Fruit fly (Drosophila melanogaster) whole organism, embryonic: ENCODE measurements around the gene Vha16-3.

Experiments
- CG10366 ChIP-seq: fragments of 200-800 bp; sonication (Bioruptor generic); IDR thresholded peaks from 2 replicates; pipeline ENCODE4 v1.3.6; 2022; ENCODE audit warnings: missing biosample characterization, missing genetic modification characterization
- CG10543 ChIP-seq: fragments of 200-800 bp; sonication (Bioruptor generic); optimal IDR thresholded peaks from 3 replicates; lab custom pipeline; 2017; ENCODE audit warnings: missing biosample characterization, mild to moderate bottlenecking, missing genetic modification characterization, moderate library complexity
- CG11247 ChIP-seq: fragments of 200-800 bp; sonication (Bioruptor generic); IDR thresholded peaks from 2 replicates; pipeline ENCODE4 v1.3.6; 2022; ENCODE audit warnings: missing biosample characterization, missing genetic modification characterization
- CG11560 ChIP-seq: fragments of 200-800 bp; sonication (Bioruptor generic); IDR thresholded peaks from 3 replicates; pipeline ENCODE4 v1.3.6; 2022; ENCODE audit warnings: missing biosample characterization, missing genetic modification characterization
- CG13296 ChIP-seq: fragments of 200-800 bp; sonication (Bioruptor generic); optimal IDR thresholded peaks from 3 replicates; lab custom pipeline; 2018; ENCODE audit warnings: missing biosample characterization, mild to moderate bottlenecking, missing genetic modification characterization
- CG14710 ChIP-seq: fragments of 200-800 bp; sonication (Bioruptor generic); optimal IDR thresholded peaks from 3 replicates; lab custom pipeline; 2019; ENCODE audit warnings: missing biosample characterization, mild to moderate bottlenecking, missing genetic modification characterization, moderate library complexity
- CG1602 ChIP-seq: fragments of 200-800 bp; sonication (Bioruptor generic); optimal IDR thresholded peaks from 3 replicates; lab custom pipeline; 2016; ENCODE audit warnings: missing biosample characterization, missing genetic modification characterization
- CG16779 ChIP-seq: fragments of 200-800 bp; sonication (Bioruptor generic); IDR thresholded peaks from 2 replicates; pipeline ENCODE4 v1.3.6; 2022; ENCODE audit warnings: missing biosample characterization, missing genetic modification characterization
- CG17568 ChIP-seq: fragments of 200-800 bp; sonication (Bioruptor generic); optimal IDR thresholded peaks from 2 replicates; lab custom pipeline; 2018; ENCODE audit warnings: missing biosample characterization, mild to moderate bottlenecking, missing genetic modification characterization, moderate library complexity
- CG17612 ChIP-seq: fragments of 200-800 bp; sonication (Bioruptor generic); IDR thresholded peaks from 2 replicates; pipeline ENCODE4 v1.3.6; 2022; ENCODE audit warnings: missing biosample characterization, missing genetic modification characterization
- CG17829 ChIP-seq: fragments of 200-800 bp; optimal IDR thresholded peaks from 2 replicates; lab custom pipeline; 2019; ENCODE audit warnings: missing biosample characterization, mild to moderate bottlenecking, missing genetic modification characterization, moderate library complexity
- CG18011 ChIP-seq: fragments of 200-800 bp; sonication (Bioruptor generic); optimal IDR thresholded peaks from 2 replicates; lab custom pipeline; 2017; ENCODE audit warnings: missing biosample characterization, missing genetic modification characterization, mild to moderate bottlenecking, moderate library complexity, missing genotype
- CG33557 ChIP-seq: fragments of 200-800 bp; sonication (Bioruptor generic); optimal IDR thresholded peaks from 2 replicates; lab custom pipeline; 2019; ENCODE audit warnings: missing biosample characterization, mild to moderate bottlenecking, missing genetic modification characterization, moderate library complexity
- CG3726 ChIP-seq: fragments of 200-800 bp; sonication (Bioruptor generic); IDR thresholded peaks from 3 replicates; pipeline ENCODE4, ENCODE4 v1.3.6; 2022; ENCODE audit warnings: missing biosample characterization, missing genetic modification characterization
- CG5245 ChIP-seq: fragments of 200-800 bp; sonication (Bioruptor generic); optimal IDR thresholded peaks from 3 replicates; lab custom pipeline; 2016; ENCODE audit warnings: missing biosample characterization, missing genetic modification characterization
- CG7928 ChIP-seq: fragments of 200-800 bp; sonication (Bioruptor generic); optimal IDR thresholded peaks from 2 replicates; lab custom pipeline; 2017; ENCODE audit warnings: missing biosample characterization, mild to moderate bottlenecking, missing genetic modification characterization
- CG7963 ChIP-seq: fragments of 200-800 bp; sonication (Bioruptor generic); IDR thresholded peaks from 3 replicates; pipeline ENCODE4 v1.3.6; 2022; ENCODE audit warnings: missing biosample characterization, missing genetic modification characterization; ENCODE audit not compliant: partially characterized antibody
- CG7987 ChIP-seq: fragments of 200-800 bp; sonication (Bioruptor generic); optimal IDR thresholded peaks from 2 replicates; lab custom pipeline; 2018; ENCODE audit warnings: missing biosample characterization, mild to moderate bottlenecking, missing genetic modification characterization, moderate library complexity
- Elba2 ChIP-seq: fragments of 200-800 bp; sonication (Bioruptor generic); optimal IDR thresholded peaks from 3 replicates; lab custom pipeline; 2016; ENCODE audit warnings: missing biosample characterization, missing genetic modification characterization
- Gug ChIP-seq: fragments of 200-800 bp; sonication (Bioruptor generic); IDR thresholded peaks from 4 replicates; pipeline ENCODE4 v1.3.6; 2022; ENCODE audit warnings: missing biosample characterization, missing genetic modification characterization
- HLH4C ChIP-seq: fragments of 200-800 bp; sonication (Bioruptor generic); IDR thresholded peaks from 3 replicates; pipeline ENCODE4 v1.3.6; 2022; ENCODE audit warnings: missing biosample characterization, missing genetic modification characterization; ENCODE audit not compliant: partially characterized antibody
- Hey ChIP-seq: fragments of 200-800 bp; sonication (Bioruptor generic); optimal IDR thresholded peaks from 3 replicates; lab custom pipeline; 2018; ENCODE audit warnings: missing biosample characterization, mild to moderate bottlenecking, missing genetic modification characterization
- Hr51 ChIP-seq, 2 experiments: fragments of 200-800 bp; sonication (Bioruptor generic); optimal IDR thresholded peaks; 2 replicates in 1 of 2; 3 replicates in 1 of 2; lab custom pipeline; 2016 to 2018; ENCODE audit warnings: missing biosample characterization in 2 of 2, missing genetic modification characterization in 2 of 2, mild to moderate bottlenecking in 1 of 2, moderate library complexity in 1 of 2
- Hsf ChIP-seq: fragments of 200-800 bp; sonication (Bioruptor generic); optimal IDR thresholded peaks from 3 replicates; lab custom pipeline; 2016; ENCODE audit warnings: missing biosample characterization, missing genetic modification characterization
- Lhr ChIP-seq: fragments of 200-800 bp; sonication (Bioruptor generic); optimal IDR thresholded peaks from 3 replicates; lab custom pipeline; 2017; ENCODE audit warnings: mild to moderate bottlenecking, missing biosample characterization, missing genetic modification reagents, missing genetic modification characterization
- MTF-1 ChIP-seq: fragments of 200-800 bp; sonication (Bioruptor generic); optimal IDR thresholded peaks from 2 replicates; lab custom pipeline; 2018; ENCODE audit warnings: missing biosample characterization, mild to moderate bottlenecking, missing genetic modification characterization, borderline replicate concordance
- Mes4 ChIP-seq: fragments of 200-800 bp; sonication (Bioruptor generic); optimal IDR thresholded peaks from 2 replicates; lab custom pipeline; 2016; ENCODE audit warnings: missing biosample characterization, missing genetic modification characterization
- Nf-YB ChIP-seq: fragments of 200-800 bp; sonication (Bioruptor generic); optimal IDR thresholded peaks from 3 replicates; lab custom pipeline; 2019; ENCODE audit warnings: missing biosample characterization, mild to moderate bottlenecking, missing genetic modification characterization, moderate library complexity
- Six4 ChIP-seq: fragments of 200-800 bp; sonication (Bioruptor generic); optimal IDR thresholded peaks from 2 replicates; lab custom pipeline; 2016; ENCODE audit warnings: missing biosample characterization, missing genetic modification characterization
- Sox100B ChIP-seq: fragments of 200-800 bp; sonication (Bioruptor generic); optimal IDR thresholded peaks from 3 replicates; lab custom pipeline; 2018; ENCODE audit warnings: missing biosample characterization, mild to moderate bottlenecking, missing genetic modification characterization
- Taf1 ChIP-seq: fragments of 200-800 bp; sonication (Bioruptor generic); IDR thresholded peaks from 2 replicates; pipeline ENCODE4 v1.3.6; 2022; ENCODE audit warnings: missing biosample characterization, missing genetic modification characterization
- amos ChIP-seq: fragments of 200-800 bp; sonication (Bioruptor generic); IDR thresholded peaks from 2 replicates; pipeline ENCODE4 v1.3.6; 2022; ENCODE audit warnings: missing biosample characterization, missing genetic modification characterization; ENCODE audit not compliant: partially characterized antibody
- bowl ChIP-seq: fragments of 200-800 bp; sonication (Bioruptor generic); IDR thresholded peaks from 2 replicates; pipeline ENCODE4 v1.3.6; 2022; ENCODE audit warnings: missing biosample characterization, missing genetic modification characterization
- cas ChIP-seq: fragments of 200-800 bp; sonication (Bioruptor generic); IDR thresholded peaks from 2 replicates; pipeline ENCODE4 v1.3.6; 2022; ENCODE audit warnings: missing biosample characterization, missing genetic modification characterization
- chinmo ChIP-seq: fragments of 200-800 bp; sonication (Bioruptor generic); IDR thresholded peaks from 4 replicates; pipeline ENCODE4 v1.3.6; 2022; ENCODE audit warnings: missing biosample characterization, missing genetic modification characterization; ENCODE audit not compliant: partially characterized antibody
- dysf ChIP-seq: fragments of 200-800 bp; sonication (Bioruptor generic); IDR thresholded peaks from 3 replicates; pipeline ENCODE4 v1.3.6; 2022; ENCODE audit warnings: missing biosample characterization, missing genetic modification characterization
- exex ChIP-seq: fragments of 200-800 bp; sonication (Bioruptor generic); optimal IDR thresholded peaks from 4 replicates; lab custom pipeline; 2018; ENCODE audit warnings: missing biosample characterization, mild to moderate bottlenecking, missing genetic modification characterization, moderate library complexity
- grn ChIP-seq: fragments of 200-800 bp; sonication (Bioruptor generic); optimal IDR thresholded peaks from 3 replicates; lab custom pipeline; 2017; ENCODE audit warnings: missing biosample characterization, missing genetic modification characterization
- hb ChIP-seq: fragments of 200-800 bp; sonication (Bioruptor generic); IDR thresholded peaks from 3 replicates; pipeline ENCODE4 v1.3.6; 2022; ENCODE audit warnings: missing biosample characterization, missing genetic modification characterization; ENCODE audit not compliant: partially characterized antibody
- hbn ChIP-seq: fragments of 200-800 bp; sonication (Bioruptor generic); IDR thresholded peaks from 2 replicates; pipeline ENCODE4 v1.3.6; 2022; ENCODE audit warnings: missing biosample characterization, missing genetic modification characterization; ENCODE audit not compliant: partially characterized antibody
- pfk ChIP-seq: fragments of 200-800 bp; sonication (Bioruptor generic); optimal IDR thresholded peaks from 2 replicates; lab custom pipeline; 2018; ENCODE audit warnings: missing biosample characterization, mild to moderate bottlenecking, missing genetic modification characterization, moderate library complexity
- psq ChIP-seq: fragments of 200-800 bp; sonication (Bioruptor generic); optimal IDR thresholded peaks from 2 replicates; lab custom pipeline; 2017; ENCODE audit warnings: missing biosample characterization, missing genetic modification characterization
- sob ChIP-seq: fragments of 200-800 bp; sonication (Bioruptor generic); IDR thresholded peaks from 2 replicates; pipeline ENCODE4 v1.3.6; 2022; ENCODE audit warnings: missing biosample characterization, missing genetic modification characterization
- tap ChIP-seq: fragments of 200-800 bp; optimal IDR thresholded peaks from 3 replicates; lab custom pipeline; 2019; ENCODE audit warnings: missing biosample characterization, mild to moderate bottlenecking, missing genetic modification characterization, moderate library complexity
- toy ChIP-seq: fragments of 200-800 bp; sonication (Bioruptor generic); IDR thresholded peaks from 2 replicates; pipeline ENCODE4 v1.3.6; 2022; ENCODE audit warnings: missing biosample characterization, missing genetic modification characterization
- trh ChIP-seq: fragments of 200-800 bp; sonication (Bioruptor generic); optimal IDR thresholded peaks from 2 replicates; lab custom pipeline; 2016; ENCODE audit warnings: missing biosample characterization, missing genetic modification characterization
- unpg ChIP-seq: fragments of 200-800 bp; sonication (Bioruptor generic); optimal IDR thresholded peaks from 3 replicates; lab custom pipeline; 2018; ENCODE audit warnings: missing biosample characterization, mild to moderate bottlenecking, missing genetic modification characterization, moderate library complexity
- zen ChIP-seq: fragments of 200-800 bp; sonication (Bioruptor generic); optimal IDR thresholded peaks from 3 replicates; lab custom pipeline; 2018; ENCODE audit warnings: missing biosample characterization, mild to moderate bottlenecking, missing genetic modification characterization, moderate library complexity
- zen2 ChIP-seq: fragments of 200-800 bp; sonication (Bioruptor generic); IDR thresholded peaks from 3 replicates; pipeline ENCODE4 v1.3.6; 2022; ENCODE audit warnings: missing biosample characterization, missing genetic modification characterization; ENCODE audit not compliant: partially characterized antibody

Vha16-3 gene

DNA sequence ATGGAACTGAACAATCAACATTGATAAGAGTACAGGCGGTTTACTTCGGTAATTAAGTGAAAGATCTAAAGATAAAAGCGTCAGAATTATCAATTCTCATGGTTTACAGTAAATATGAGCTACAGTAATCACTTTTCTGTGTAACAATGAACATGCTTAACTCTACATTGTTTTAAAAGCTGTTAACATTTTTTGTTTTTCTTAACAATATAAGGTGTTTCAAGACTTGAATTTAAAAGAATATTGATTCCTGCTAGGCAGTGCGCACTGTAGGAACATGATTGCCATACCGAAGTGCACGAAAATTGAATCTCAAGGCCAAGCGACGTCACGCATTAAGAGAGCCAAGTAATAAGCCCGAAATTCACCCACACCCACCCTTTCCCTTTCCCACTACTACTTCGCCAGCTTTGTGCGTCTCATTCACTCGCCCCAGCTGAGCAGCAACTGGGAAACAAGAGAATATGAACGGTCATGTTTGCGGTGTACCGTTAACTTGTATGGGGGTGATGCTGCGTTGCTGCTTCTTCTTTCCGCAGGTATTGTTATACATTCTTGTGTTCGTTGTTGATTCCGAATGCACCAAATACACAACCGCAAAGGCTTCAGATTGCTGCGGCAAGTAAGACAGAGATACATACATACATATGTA, 18.3 kb downstream of the Vha16-3 start (continued):
- TF ChIP-seq sob (peak; percentile 80), zen (tag; lab: Kevin White, UChicago) (peak; percentile 25), pfk (GFP tag; lab: Kevin White, UChicago) (no peak), CG17829 (peak; percentile 55), Gug (GFP tag; lab: Robert Waterston, UW) (peak; percentile 57; the same call in 3 of the 4 replicates), tap (peak; percentile 58), bowl (GFP tag; lab: Robert Waterston, UW) (no peak), CG7987 (GFP tag; lab: Kevin White, UChicago) (no peak), MTF-1 (GFP tag; lab: Kevin White, UChicago) (no peak), CG33557 (GFP tag; lab: Kevin White, UChicago) (no peak), CG1602 (peak; percentile 7), CG18011 (peak; percentile 8), CG14710 (tag; lab: Kevin White, UChicago) (peak; percentile 34), HLH4C (GFP tag; lab: Robert Waterston, UW) (peak; percentile 33; the same call in 1 of the 3 replicates), hb (no peak), CG16779 (GFP tag; lab: Robert Waterston, UW) (no peak), CG3726 (no peak), Taf1 (GFP tag; lab: Robert Waterston, UW) (peak; percentile 64; the same call in 1 of the 2 replicates), exex (tag; lab: Kevin White, UChicago) (no peak), CG17568 (GFP tag; lab: Kevin White, UChicago) (no peak), Hr51 (GFP tag; optimal IDR thresholded peaks at IDR 0.05; lab: Kevin White, UChicago) (peak in 1 of 2 experiments; percentile 72), CG10543 (GFP tag; lab: Kevin White, UChicago) (peak; percentile 37), CG10366 (peak; percentile 69; the same call in 1 of the 2 replicates), hbn (GFP tag; lab: Robert Waterston, UW) (no peak), CG11560 (tag; lab: Robert Waterston, UW) (no peak), zen2 (GFP tag; lab: Robert Waterston, UW) (no peak), cas (GFP tag; lab: Robert Waterston, UW) (no peak), CG5245 (peak; percentile 35), dysf (GFP tag; lab: Robert Waterston, UW) (peak; percentile 80), CG11247 (peak; percentile 54; the same call in 1 of the 2 replicates), amos (GFP tag; lab: Robert Waterston, UW) (no peak), Sox100B (no peak), psq (GFP tag; lab: Kevin White, UChicago) (no peak), CG17612 (GFP tag; lab: Robert Waterston, UW) (0 out of 2 replicates have a peak, but pooled peaks have one; percentile 11), CG7928 (peak; percentile 24), Hsf (peak; percentile 43), trh (no peak), chinmo (GFP tag; lab: Robert Waterston, UW) (no peak), Mes4 (GFP tag; lab: Kevin White, UChicago) (no peak), Six4 (GFP tag; lab: Kevin White, UChicago) (no peak), unpg (GFP tag; lab: Kevin White, UChicago) (peak; percentile 64), toy (no peak), Elba2 (GFP tag; lab: Kevin White, UChicago) (no peak), CG13296 (GFP tag; lab: Kevin White, UChicago) (peak; percentile 47), Hey (no peak), grn (GFP tag; lab: Kevin White, UChicago) (no peak), Lhr (GFP tag; lab: Kevin White, UChicago) (no peak), CG7963 (GFP tag; lab: Robert Waterston, UW) (no peak), Nf-YB (no peak)
